Worm (Caenorhabditis elegans) whole organism, young adult: ENCODE data around the gene flp-4.

Source experiments
- F10E7.11 ChIP-seq: sonication (generic microtip); optimal IDR thresholded peaks from 2 replicates; lab custom pipeline; 2017; ENCODE audit warnings: mild to moderate bottlenecking, missing genetic modification characterization, moderate library complexity, missing compliant biosample characterization
- snpc-3.4 ChIP-seq: sonication (generic microtip); optimal IDR thresholded peaks from 2 replicates; lab custom pipeline; 2017; ENCODE audit warnings: missing genetic modification characterization, mild to moderate bottlenecking, missing compliant biosample characterization, antibody characterized with exemption, moderate library complexity, missing genotype, missing genetic modification reagents

DNA sequence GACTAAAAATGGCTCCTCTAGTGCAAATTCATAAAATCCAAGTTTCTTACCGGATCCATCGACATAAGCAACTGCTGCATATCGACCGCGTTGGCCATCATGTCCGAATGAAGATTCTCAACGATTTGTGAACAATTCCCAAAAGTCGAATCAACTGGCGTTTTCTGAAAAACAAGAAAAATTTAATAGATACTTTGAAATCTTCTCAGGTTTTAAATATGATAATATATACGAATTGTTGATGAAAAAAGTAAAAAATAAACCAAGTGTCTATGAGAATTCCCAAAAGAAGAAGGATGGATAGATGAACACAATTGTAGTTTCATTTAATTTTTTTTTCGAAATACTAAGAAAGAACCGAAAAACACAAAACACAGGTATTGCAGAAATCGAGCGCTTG is 19.1 kb downstream of the flp-4 start, which contains the start of gene die-1:
- TF ChIP-seq snpc-3.4 (tag; lab: Kevin White, UChicago), result no peak
- TF ChIP-seq F10E7.11, result no peak
